Worm (Caenorhabditis elegans): Measurements from ENCODE around the gene icln-1.

Gene icln-1

DNA sequence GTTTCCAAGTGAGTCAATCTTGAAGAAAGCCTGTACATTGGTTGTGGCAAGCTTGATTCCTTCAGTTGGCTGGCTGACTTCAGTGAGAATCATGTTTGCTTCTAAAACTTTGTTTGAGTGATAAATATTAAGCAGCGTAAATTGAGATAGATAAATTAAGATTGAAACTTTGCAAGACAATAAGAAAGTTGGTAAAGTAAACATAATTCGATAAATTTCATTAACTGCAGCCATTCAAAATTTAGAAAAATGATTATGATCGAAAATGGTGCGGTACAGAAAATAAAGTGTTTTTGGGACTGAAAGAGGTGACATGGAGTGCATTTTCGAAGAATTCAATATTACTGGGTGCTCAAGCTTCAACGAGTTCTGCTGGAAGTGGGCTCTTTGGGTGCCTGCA lies at the start of gene icln-1:
Gene icln-1 (minus strand): TSS at position 101 of the 400 bp plus-strand sequence.
- TF ChIP-seq unc-62 (GFP tag; optimal IDR thresholded peaks at IDR 0.05) = no peak

DNA sequence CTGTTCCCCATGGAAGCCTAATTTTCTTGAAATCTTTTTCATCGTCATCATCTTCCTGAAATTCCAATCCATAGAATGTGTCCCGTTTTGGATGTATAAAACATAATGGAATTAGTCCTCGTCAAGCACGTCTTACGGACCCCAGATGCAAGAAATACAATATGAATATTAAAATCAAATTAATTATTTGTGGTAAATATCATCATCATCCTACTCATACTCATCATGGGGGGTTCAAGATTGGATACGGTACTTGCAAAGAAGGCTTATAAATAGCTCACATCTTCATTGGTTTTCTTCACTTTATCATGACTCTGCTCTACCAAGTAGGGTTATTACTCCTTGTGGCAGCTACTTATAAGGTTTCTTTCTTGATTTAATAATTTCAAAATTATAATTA lies 49.0 kb upstream of the icln-1 start, which contains the start of gene flp-1:
Gene flp-1 (plus strand): TSS at position 301 of the 400 bp plus-strand sequence.
- no peak for TF ChIP-seq unc-62 (GFP tag; optimal IDR thresholded peaks at IDR 0.05)

DNA sequence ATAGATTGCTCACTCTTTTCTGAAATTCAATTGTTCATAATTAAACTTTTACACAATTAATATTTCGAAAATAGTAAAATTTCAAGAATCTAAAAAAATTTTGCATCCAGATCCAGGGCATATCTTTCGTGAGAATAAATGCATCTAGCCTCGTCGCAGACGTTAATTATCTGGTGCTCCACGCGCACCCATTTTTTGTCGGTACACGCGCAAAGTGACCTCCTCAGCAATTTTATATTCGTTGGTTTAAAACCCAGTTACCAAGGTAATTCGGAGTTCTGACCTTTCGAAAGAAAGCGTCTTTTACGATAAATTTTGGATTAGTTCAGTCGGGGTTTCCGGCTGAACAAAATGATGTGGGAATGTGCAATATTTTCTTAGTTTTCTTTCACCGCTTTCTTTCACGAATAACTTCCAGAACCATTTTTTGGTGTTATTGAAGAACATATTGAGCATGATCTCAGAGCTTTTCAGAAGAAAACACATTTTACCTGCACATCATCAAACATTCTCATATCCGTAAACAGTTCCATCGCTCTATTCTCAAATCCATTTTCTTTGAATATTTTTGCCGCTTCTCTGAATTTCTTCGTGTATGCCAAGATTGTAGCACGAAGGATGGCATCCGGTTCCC lies 44.8 kb upstream of the icln-1 start:
- TF ChIP-seq unc-62 (GFP tag; optimal IDR thresholded peaks at IDR 0.05) = no peak

DNA sequence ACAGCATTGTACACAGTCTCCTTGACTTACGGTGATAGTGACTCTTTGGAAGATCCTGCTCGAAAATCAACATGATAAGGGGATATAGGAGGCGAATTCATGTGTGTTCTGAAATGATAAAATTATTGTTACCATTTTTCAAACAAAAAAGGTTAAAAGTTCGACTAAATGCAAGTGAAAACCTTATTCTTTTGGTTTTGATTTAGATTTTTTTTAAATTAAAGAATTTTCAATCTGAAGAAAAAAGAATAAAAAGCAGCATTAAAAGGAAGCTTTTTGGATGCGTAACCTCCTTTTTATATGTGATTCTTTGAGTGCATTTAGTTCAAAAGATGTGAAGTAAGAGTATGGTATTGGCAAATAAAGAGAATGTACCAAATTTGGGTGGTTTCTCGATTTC lies 39.9 kb upstream of the icln-1 start, which contains the start of gene delm-1:
Gene delm-1 (minus strand): TSS at position 101 of the 400 bp plus-strand sequence.
- no peak for TF ChIP-seq unc-62 (GFP tag; optimal IDR thresholded peaks at IDR 0.05)

DNA sequence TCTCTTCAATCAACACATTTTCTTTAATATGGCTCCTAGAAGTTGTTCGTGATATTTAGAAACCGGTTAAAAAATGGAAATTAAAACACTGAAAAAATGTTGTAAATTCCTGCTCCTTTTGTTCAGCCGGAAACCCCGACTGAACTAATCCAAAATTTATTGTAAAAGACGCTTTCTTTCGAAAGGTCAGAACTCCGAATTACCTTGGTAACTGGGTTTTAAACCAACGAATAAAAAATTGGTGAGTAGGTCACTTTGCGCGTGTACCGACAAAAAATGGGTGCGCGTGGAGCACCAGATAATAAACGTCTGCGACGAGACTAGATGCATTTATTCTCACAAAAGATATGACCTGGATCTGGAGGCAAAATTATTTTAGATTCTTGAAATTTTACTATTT lies 35.2 kb upstream of the icln-1 start:
- TF ChIP-seq unc-62 (GFP tag; optimal IDR thresholded peaks at IDR 0.05) = no peak

DNA sequence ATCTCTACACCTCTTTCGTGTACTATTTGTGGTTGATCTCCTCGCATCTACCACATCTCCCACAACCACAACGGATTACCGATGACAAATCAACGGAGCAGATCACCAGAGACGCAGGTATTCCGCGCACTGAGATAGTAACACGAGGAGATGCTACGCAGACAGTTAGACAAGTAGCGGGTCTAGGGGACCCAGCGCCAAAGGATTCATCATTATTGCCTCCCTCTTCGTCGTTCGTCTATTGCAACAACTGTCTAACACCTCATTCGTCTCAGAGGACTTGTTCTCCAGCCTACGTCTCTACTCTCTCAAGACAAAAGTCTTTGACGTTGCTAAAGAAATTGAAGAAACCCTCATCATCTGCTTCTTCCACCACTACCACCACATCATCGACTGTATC lies 26.1 kb upstream of the icln-1 start:
- TF ChIP-seq unc-62 (GFP tag; optimal IDR thresholded peaks at IDR 0.05) = no peak

DNA sequence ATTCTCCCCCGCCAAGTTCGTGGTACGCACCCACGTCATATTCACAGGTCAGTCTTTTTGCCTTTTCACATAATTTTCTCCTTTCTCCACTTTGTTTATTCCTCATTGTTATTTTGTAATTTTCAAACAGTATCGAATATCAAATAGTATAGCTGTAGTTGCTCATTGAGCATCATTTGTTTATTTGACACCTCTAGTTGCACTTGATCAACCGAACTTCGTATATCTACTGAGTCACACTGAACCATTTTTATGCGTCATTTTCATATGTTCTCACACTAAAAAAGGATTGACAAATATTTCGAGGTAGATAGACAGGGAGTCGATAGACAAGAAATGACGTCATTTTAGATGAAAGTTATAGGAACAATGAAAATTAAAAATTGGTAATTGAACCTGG lies 24.8 kb upstream of the icln-1 start:
- TF ChIP-seq unc-62 (GFP tag; optimal IDR thresholded peaks at IDR 0.05) = no peak

DNA sequence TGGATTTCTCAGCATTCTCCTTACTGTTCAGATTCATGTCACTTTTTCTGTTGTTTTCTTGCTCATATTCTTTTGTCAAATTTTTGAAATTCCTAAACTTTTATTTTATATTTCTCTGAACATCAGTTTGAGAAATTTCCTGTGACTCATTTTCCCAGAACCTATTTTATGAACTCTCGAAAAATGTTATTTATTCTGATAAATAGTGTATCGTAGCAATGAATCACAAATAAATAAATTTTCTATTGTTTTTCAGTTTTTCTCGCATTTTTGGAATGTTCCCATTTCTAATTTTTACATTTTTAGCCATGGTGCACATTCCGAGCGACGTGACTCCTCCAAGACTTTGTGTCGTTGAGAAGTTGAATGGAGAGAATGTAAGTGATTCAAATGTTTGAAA lies 23.3 kb upstream of the icln-1 start, which contains the start of gene nrfl-1:
Gene nrfl-1 (plus strand): TSS at position 301 of the 400 bp plus-strand sequence.
- no peak for TF ChIP-seq unc-62 (GFP tag; optimal IDR thresholded peaks at IDR 0.05)

DNA sequence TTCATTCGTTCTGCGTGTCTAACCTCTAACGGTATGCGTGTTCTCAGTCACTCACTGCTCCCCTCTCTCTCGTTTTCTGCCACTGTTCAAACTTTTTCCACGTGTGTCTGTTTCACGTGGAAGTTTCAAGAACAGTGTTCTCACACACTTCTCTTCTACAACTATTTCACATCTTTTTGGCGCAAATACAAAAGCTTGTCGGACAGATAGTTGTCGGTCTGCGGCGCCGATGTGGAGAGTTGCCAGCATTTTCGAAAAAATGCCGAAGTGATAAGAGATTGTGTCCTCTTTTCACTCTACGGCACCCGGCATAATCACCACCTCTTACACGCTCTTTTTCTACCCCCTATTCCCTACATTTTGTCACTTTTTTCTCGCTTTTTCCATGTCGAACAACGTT lies 22.9 kb upstream of the icln-1 start:
- no peak for TF ChIP-seq unc-62 (GFP tag; optimal IDR thresholded peaks at IDR 0.05)

DNA sequence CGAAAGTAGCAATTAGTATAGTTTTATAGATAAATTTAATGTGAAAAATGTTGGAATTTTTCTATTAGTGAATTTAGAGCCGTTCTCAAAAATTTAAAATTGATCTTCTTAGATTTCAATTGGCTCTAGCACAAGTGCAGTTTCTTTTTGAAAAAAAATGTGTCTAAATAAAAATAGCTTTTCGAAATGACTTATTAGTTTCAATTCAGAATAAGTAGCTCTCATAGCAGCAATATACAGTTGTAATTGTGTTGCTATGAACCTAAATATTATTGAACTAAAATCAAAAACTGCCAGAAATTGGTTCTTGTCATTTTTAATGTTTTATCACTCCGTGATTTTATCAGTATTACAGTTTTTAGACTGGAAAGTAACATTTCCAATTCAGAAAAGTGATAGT lies 22.2 kb upstream of the icln-1 start:
- TF ChIP-seq unc-62 (GFP tag; optimal IDR thresholded peaks at IDR 0.05) = no peak

DNA sequence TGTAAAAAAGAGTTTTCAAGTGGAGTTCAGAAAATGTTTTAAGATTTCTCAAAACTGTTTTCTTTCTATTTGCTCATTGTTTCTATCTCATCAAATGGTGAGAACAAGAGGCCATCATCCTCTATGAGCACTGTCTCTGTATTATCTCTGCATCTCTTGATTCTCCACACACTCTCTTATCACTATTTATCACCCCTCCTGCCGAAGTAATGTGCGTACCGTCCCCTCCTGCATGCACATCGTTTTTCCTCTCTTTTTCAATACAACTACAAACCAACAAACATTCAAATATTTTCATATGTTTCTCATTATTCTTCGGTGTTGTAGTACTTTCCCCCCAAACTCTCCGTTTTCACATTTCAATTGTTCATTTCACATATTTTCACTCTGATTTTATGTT lies 21.0 kb upstream of the icln-1 start:
- no peak for TF ChIP-seq unc-62 (GFP tag; optimal IDR thresholded peaks at IDR 0.05)

DNA sequence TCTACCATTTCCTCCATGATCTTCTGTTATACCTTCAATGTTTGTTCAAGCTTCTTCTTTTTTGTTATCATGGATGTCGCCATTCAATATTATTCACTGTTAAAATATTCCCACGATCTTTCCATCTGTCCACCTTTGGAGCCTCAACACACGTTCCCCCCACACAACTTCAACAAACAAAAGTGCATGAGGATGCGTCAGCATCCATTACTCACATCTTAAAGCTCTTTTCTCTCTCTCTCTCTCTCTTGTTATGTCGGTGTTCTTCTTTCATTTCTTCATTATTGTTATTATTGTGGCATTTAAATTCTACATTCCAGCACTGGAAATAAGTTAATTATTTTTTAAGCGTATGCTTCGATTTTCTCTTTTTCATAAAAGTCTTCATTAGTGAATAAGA lies 18.6 kb upstream of the icln-1 start:
- TF ChIP-seq unc-62 (GFP tag; optimal IDR thresholded peaks at IDR 0.05) = no peak

DNA sequence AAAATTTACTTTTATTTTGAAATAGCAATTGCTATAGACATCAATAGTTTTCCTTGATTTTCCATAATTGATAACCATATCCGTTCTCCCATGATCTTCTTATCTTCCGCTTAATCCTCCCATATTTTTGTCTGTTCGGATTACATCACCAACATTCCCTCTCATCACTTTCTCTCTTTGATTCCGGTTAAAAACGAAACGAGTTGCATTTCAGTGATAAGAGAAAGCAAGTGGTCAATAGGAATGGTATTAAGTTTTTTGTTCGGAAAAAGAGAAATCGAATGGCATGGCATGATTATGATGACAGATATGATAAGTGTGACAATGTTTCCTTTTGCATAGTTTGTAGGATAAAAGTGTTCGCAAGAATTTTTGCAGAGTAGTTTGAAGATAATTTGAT lies 16.6 kb upstream of the icln-1 start:
- no peak for TF ChIP-seq unc-62 (GFP tag; optimal IDR thresholded peaks at IDR 0.05)

DNA sequence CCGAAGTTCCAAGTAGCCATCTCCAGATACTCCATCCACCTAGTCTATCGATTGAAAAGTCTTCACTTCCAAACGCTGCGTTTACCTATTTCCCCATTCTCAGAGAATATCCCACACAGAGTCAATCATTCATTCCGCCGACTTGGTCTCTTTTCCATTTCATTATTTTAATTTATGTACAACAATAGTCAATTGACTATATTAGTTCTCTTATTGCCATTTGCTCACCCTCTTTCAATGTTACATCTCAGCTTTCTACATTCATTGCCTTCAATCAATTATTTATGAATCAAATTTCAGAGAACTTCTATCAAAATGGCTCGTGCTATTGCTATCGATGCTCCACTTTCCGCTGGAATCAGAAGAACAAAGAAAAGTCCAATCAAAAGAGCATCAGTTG lies 13.2 kb upstream of the icln-1 start, which contains the start of gene aly-1:
Gene aly-1 (plus strand): TSS at position 301 of the 400 bp plus-strand sequence.
- TF ChIP-seq unc-62 (GFP tag; optimal IDR thresholded peaks at IDR 0.05) = no peak

DNA sequence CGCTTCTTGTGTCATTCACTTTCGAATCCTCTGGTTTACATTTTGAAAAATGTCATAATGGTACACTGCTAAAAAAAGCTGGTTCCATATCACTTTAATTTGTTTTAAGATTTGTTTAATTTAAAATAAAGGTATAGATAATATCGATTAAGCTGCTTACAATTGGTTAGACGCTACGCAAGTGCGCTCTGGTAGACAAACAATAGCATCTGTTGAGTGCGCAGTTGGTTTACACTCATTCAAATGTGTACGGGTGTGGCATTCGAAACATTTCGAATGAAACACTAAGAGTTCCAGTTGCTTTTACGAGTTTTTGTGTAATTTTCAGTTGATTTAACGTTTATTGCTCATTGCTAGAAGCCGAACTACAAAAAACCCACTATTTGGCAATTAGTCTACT lies 12.0 kb upstream of the icln-1 start:
- no peak for TF ChIP-seq unc-62 (GFP tag; optimal IDR thresholded peaks at IDR 0.05)

DNA sequence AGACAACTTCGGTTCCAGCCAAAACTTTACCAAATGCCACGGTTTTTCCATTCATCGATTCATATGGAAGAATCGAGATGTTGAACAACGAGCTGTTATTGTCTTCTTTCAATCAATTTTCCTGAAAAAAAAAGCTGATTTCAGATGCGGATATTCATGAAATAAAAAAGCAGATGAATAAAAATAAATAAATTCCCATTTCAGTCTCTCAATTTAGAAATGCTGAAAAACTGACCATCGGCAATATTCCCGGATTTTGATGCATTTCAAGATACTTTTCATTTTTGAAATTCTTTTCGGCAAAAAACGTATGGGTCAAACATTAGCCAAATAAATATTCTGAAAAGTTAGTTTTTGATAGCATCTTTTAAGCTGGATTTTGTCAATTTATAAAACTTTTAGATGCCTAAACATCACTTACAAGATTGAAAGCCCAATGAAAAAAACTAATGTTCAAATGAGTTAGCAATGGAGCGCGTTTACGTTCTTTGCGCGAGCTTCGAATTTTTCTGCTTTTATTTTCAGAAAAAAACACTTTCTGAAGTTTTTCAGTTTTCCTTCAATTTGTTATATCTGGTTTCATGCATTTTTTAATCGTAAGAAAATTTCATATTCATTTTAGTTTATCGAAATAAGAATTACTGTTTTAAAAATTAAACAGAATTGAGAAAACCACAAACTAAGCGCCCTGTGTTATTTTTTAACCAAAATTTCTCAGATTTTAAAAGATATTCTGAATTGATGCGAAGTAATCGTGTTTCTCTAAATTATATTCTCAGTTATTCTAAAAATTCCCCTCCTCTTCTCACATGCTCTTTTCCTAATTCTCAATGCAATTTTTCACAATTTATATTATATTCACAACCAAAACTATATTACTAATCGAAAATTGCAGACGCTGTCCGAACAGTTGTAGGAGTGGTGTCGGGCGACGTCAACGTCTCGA lies 8.9 kb upstream of the icln-1 start, which contains the start of the genes C01F6.14 and fem-3:
Gene C01F6.14 (minus strand): TSS at position 51 of the 946 bp plus-strand sequence.
Gene fem-3 (plus strand): TSS at position 896 of the 946 bp plus-strand sequence.
- no peak for TF ChIP-seq unc-62 (GFP tag; optimal IDR thresholded peaks at IDR 0.05)

Data from whole organism, dauer.